Fruit fly (Drosophila melanogaster): ENCODE results near the gene PLCXD.

DNA sequence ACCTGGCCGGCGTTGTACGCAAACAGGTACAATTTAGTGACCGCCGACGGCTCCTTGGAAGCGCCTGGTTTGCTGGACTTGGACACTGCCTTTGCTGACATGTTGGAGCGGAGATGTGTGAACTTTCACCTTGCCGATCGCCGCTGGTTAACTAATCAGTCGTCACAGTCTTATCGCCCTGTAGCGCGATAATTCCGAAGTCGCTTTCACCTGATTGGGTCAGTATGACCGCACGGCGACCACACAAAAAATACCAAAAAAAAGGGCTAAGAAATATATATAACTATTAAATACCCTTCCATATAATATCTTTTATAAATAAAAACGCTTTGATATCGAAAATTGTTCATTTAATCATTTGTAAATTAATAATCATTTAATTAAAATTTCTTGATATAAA is 47.2 kb upstream of the PLCXD start, which contains the start of gene Hacd1:
- TF ChIP-seq CG8478 (optimal IDR thresholded peaks at IDR 0.05) = no peak
- no peak for TF ChIP-seq psq (optimal IDR thresholded peaks at IDR 0.05)
- TF ChIP-seq EcR (GFP tag; optimal IDR thresholded peaks at IDR 0.05) = no peak
- TF ChIP-seq Dll (optimal IDR thresholded peaks at IDR 0.05) = no peak
- no peak for TF ChIP-seq pan (optimal IDR thresholded peaks at IDR 0.05)
